Worm (Caenorhabditis elegans): Measurements from ENCODE around the gene C28D4.7.

The C28D4.7 gene

ce11 chrIV:9706704-9707197, 36.2 kb downstream of the C28D4.7 start, which contains the start of the genes dcaf-1 and dph-3:
Gene dcaf-1 (minus strand): TSS chrIV:9706723.
Gene dph-3 (plus strand): TSS chrIV:9707147.
- no peak for TF ChIP-seq elt-1 (tag; optimal IDR thresholded peaks at IDR 0.05; ENCODE audit: borderline replicate concordance, insufficient read depth)
- TF ChIP-seq lsy-2 (tag; optimal IDR thresholded peaks at IDR 0.05) = peak; percentile 97
- no peak for TF ChIP-seq nhr-2 (tag; optimal IDR thresholded peaks at IDR 0.05)
- peak; percentile 57 for TF ChIP-seq mep-1 (tag; optimal IDR thresholded peaks at IDR 0.05)

DNA sequence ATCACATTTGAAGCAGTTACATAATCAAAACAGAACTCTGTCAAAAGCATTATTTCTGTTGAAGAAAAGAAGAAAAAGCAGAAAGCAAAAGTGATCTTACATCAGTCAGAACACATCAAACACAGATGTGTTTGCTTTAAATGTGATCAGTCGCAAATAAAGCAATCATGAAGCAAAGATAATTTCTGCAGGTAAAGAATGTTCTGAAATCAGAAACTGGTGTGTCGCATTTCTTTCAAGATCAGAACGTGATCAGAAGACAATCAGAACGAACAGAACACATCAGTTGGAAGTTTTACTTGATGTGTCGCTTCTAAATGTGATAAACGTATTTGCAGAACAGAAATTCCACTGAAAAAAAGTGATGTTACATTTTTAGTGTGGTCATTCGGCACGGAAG, 43.9 kb downstream of the C28D4.7 start:
- TF ChIP-seq lin-13 (tag; optimal IDR thresholded peaks at IDR 0.05) (no peak), drap-1 (GFP tag; optimal IDR thresholded peaks at IDR 0.05) (no peak), nhr-2 (tag; optimal IDR thresholded peaks at IDR 0.05) (no peak), blmp-1 (tag; optimal IDR thresholded peaks at IDR 0.05) (no peak), nhr-76 (tag; optimal IDR thresholded peaks at IDR 0.05) (no peak), unc-39 (tag; optimal IDR thresholded peaks at IDR 0.05) (no peak), flh-1 (GFP tag; optimal IDR thresholded peaks at IDR 0.05) (no peak), tbx-8 (GFP tag; optimal IDR thresholded peaks at IDR 0.05) (no peak), mab-5 (tag; optimal IDR thresholded peaks at IDR 0.05) (no peak), ztf-11 (tag; optimal IDR thresholded peaks at IDR 0.05) (no peak), nhr-28 (tag; optimal IDR thresholded peaks at IDR 0.05) (no peak), sem-2 (GFP tag; optimal IDR thresholded peaks at IDR 0.05) (no peak), pha-4 (tag; optimal IDR thresholded peaks at IDR 0.05) (no peak), nhr-12 (tag; optimal IDR thresholded peaks at IDR 0.05) (no peak), cnd-1 (tag; optimal IDR thresholded peaks at IDR 0.05) (no peak), sptf-1 (tag; optimal IDR thresholded peaks at IDR 0.05) (no peak), zip-8 (tag; optimal IDR thresholded peaks at IDR 0.05) (no peak), ham-2 (GFP tag; optimal IDR thresholded peaks at IDR 0.05) (no peak), unc-62 (GFP tag; optimal IDR thresholded peaks at IDR 0.05) (no peak), hlh-1 (tag; optimal IDR thresholded peaks at IDR 0.05) (no peak)

DNA sequence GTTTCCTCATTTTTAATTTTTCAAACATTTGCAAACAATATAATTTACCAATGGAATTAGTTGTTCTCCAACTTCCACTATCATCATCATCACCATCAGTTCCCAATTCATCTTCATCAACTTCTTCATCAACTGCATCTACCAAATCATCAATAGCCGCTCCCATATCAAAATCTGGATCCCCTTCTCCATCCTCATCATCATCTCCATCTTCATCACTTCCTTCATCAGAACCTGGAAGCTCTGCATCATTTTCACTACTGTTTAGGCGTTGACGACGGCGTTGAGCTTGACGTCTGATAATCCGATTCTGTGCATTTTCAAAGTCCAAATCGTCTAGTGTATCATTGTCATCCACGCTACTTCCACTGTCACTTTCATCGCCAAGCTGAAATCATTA, 45.1 kb downstream of the C28D4.7 start:
- TF ChIP-seq ceh-39 (tag; optimal IDR thresholded peaks at IDR 0.05) (no peak), cnd-1 (tag; optimal IDR thresholded peaks at IDR 0.05) (no peak), ceh-83 (GFP tag; optimal IDR thresholded peaks at IDR 0.05) (no peak), lsy-2 (tag; optimal IDR thresholded peaks at IDR 0.05) (no peak), blmp-1 (tag; optimal IDR thresholded peaks at IDR 0.05) (no peak), unc-62 (GFP tag; optimal IDR thresholded peaks at IDR 0.05) (no peak), mls-2 (tag; optimal IDR thresholded peaks at IDR 0.05) (no peak), nhr-28 (tag; optimal IDR thresholded peaks at IDR 0.05) (no peak), pha-4 (tag; optimal IDR thresholded peaks at IDR 0.05) (no peak), flh-1 (GFP tag; optimal IDR thresholded peaks at IDR 0.05) (no peak), mep-1 (tag; optimal IDR thresholded peaks at IDR 0.05) (no peak), nhr-76 (tag; optimal IDR thresholded peaks at IDR 0.05) (no peak), unc-39 (tag; optimal IDR thresholded peaks at IDR 0.05) (no peak), ceh-43 (GFP tag; optimal IDR thresholded peaks at IDR 0.05) (no peak), M03D4.4 (tag; optimal IDR thresholded peaks at IDR 0.05) (no peak)

DNA sequence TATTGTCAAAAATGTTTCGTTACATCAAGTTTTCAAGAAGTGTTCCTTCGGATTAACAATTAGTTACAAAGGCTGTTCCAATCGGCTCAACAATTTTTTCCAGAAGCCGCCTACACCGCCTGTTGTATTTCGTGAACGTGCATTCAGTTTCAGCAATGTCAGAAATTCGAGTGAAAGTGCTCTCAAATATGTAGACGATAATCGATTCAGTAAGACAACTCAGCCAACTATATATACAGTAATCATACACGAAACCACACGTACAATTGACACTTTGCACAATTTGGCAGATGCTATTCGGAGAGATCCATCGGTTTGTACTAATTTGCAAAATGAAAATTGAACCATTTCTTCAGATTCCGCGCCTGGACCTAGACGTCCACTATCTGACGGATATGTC, 46.4 kb downstream of the C28D4.7 start:
- TF ChIP-seq lsy-2 (tag; optimal IDR thresholded peaks at IDR 0.05) = no peak
- TF ChIP-seq sptf-1 (tag; optimal IDR thresholded peaks at IDR 0.05) = no peak
- TF ChIP-seq nhr-76 (tag; optimal IDR thresholded peaks at IDR 0.05) = no peak
- no peak for TF ChIP-seq blmp-1 (tag; optimal IDR thresholded peaks at IDR 0.05)
- no peak for TF ChIP-seq flh-1 (GFP tag; optimal IDR thresholded peaks at IDR 0.05)
- no peak for TF ChIP-seq ceh-39 (tag; optimal IDR thresholded peaks at IDR 0.05)
- no peak for TF ChIP-seq nhr-28 (tag; optimal IDR thresholded peaks at IDR 0.05)
- no peak for TF ChIP-seq ham-2 (GFP tag; optimal IDR thresholded peaks at IDR 0.05)
- no peak for TF ChIP-seq pha-4 (tag; optimal IDR thresholded peaks at IDR 0.05)
- no peak for TF ChIP-seq lin-32 (GFP tag; optimal IDR thresholded peaks at IDR 0.05)
- TF ChIP-seq bed-3 (GFP tag; optimal IDR thresholded peaks at IDR 0.05) = no peak
- no peak for TF ChIP-seq ceh-83 (GFP tag; optimal IDR thresholded peaks at IDR 0.05)
- no peak for TF ChIP-seq elt-1 (tag; optimal IDR thresholded peaks at IDR 0.05; ENCODE audit: borderline replicate concordance, insufficient read depth)
- TF ChIP-seq mep-1 (tag; optimal IDR thresholded peaks at IDR 0.05) = no peak
- TF ChIP-seq ztf-11 (tag; optimal IDR thresholded peaks at IDR 0.05) = no peak
- TF ChIP-seq mls-2 (tag; optimal IDR thresholded peaks at IDR 0.05) = no peak
- TF ChIP-seq tbx-8 (GFP tag; optimal IDR thresholded peaks at IDR 0.05) = no peak
- no peak for TF ChIP-seq ceh-43 (GFP tag; optimal IDR thresholded peaks at IDR 0.05)

- TF ChIP-seq ces-1 (GFP tag; optimal IDR thresholded peaks at IDR 0.05) (no peak), tbx-8 (GFP tag; optimal IDR thresholded peaks at IDR 0.05) (no peak), blmp-1 (tag; optimal IDR thresholded peaks at IDR 0.05) (no peak)
Measured at ce11 chrIV:9692874-9693273, 50.1 kb downstream of the C28D4.7 start, which contains the start of gene twk-9. Gene twk-9 (plus strand): TSS chrIV:9693174.

Data from whole organism, mixed stage, embryonic.